Fruit fly (Drosophila melanogaster) whole organism, prepupa: Measurements from ENCODE around the gene CG43800.

ENCODE experiments used
- CG11294 ChIP-seq: fragments of 200-800 bp; sonication (Bioruptor generic); IDR thresholded peaks from 2 replicates; pipeline ENCODE4 v1.3.6; 2022; ENCODE audit warnings: missing biosample characterization, missing genetic modification characterization
- CG3919 ChIP-seq: fragments of 200-800 bp; sonication (Bioruptor generic); optimal IDR thresholded peaks from 3 replicates; lab custom pipeline; 2016; ENCODE audit warnings: missing biosample characterization, missing genetic modification characterization
- CG6276 ChIP-seq: fragments of 200-800 bp; sonication (Bioruptor generic); optimal IDR thresholded peaks from 2 replicates; lab custom pipeline; 2017; ENCODE audit warnings: missing biosample characterization, mild to moderate bottlenecking, missing genetic modification characterization
- CG8119 ChIP-seq: fragments of 200-800 bp; sonication (Bioruptor generic); IDR thresholded peaks from 3 replicates; pipeline ENCODE4 v1.3.6; 2022; ENCODE audit warnings: missing biosample characterization, missing genetic modification characterization
- Gug ChIP-seq: fragments of 200-800 bp; sonication (Bioruptor generic); IDR thresholded peaks from 2 replicates; pipeline ENCODE4 v1.3.6; 2022; ENCODE audit warnings: missing biosample characterization, missing genetic modification characterization
- achi ChIP-seq: fragments of 200-800 bp; sonication (Bioruptor generic); optimal IDR thresholded peaks from 3 replicates; lab custom pipeline; 2016; ENCODE audit warnings: missing biosample characterization, missing genetic modification characterization
- cyc ChIP-seq: fragments of 200-800 bp; sonication (Bioruptor generic); optimal IDR thresholded peaks from 3 replicates; lab custom pipeline; 2016; ENCODE audit warnings: missing biosample characterization, missing genetic modification characterization
- dac ChIP-seq: fragments of 200-800 bp; sonication (Bioruptor generic); optimal IDR thresholded peaks from 2 replicates; lab custom pipeline; 2017; ENCODE audit warnings: missing biosample characterization, mild to moderate bottlenecking, missing genetic modification characterization

DNA sequence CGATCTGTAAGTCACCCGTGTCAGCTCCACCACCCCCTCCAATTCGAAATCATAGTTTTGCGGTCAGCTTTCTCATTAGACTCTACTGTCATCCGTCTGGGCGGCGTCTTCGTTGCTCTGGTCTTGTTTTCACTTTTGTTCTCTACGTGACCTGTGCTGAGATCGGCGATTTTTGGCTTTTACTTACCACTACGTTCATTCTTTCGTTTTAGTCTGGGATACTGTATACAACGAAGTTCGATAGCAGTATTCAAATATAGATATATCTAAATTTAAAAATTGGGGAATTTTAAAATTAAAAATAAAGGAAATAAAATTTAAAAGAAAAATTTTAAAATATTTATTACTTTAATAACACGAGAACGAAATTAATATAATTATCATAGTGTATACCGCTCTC is 20.3 kb upstream of the CG43800 start, which contains the start of gene CG13786:
- no peak for TF ChIP-seq dac (GFP tag; lab: Kevin White, UChicago)
- TF ChIP-seq CG8119 (GFP tag; lab: Robert Waterston, UW): no peak
- no peak for TF ChIP-seq CG11294 (GFP tag; lab: Robert Waterston, UW)
- no peak for TF ChIP-seq CG6276 (GFP tag; lab: Kevin White, UChicago)
- TF ChIP-seq Gug (GFP tag; lab: Robert Waterston, UW): no peak
- TF ChIP-seq cyc (GFP tag; lab: Kevin White, UChicago): no peak
- TF ChIP-seq CG3919 (GFP tag; lab: Kevin White, UChicago): no peak
- no peak for TF ChIP-seq achi (GFP tag; lab: Kevin White, UChicago)
